Worm (Caenorhabditis elegans): ENCODE measurements around the gene dap-3.
A peak's percentile ranks its signal among the peaks of the same experiment; 100 is the strongest.

dap-3 gene

ce11 chrII:10559671-10560184 is 21.2 kb upstream of the dap-3 start:
- TF ChIP-seq flt-1 (GFP tag; IDR thresholded peaks at IDR 0.05) (no peak), B0310.2 (tag; optimal IDR thresholded peaks at IDR 0.05) (no peak), aly-1 (tag; optimal IDR thresholded peaks at IDR 0.05) (no peak), tbx-37 (GFP tag; conservative IDR thresholded peaks at IDR 0.05) (no peak), tbx-11 (GFP tag; IDR thresholded peaks at IDR 0.05) (no peak)

- TF ChIP-seq ceh-36 (tag; optimal IDR thresholded peaks at IDR 0.05) (peak; percentile 54), tra-4 (tag; optimal IDR thresholded peaks at IDR 0.05) (peak; percentile 60), ceh-13 (GFP tag; optimal IDR thresholded peaks at IDR 0.05) (peak; percentile 47), tbx-37 (GFP tag; conservative IDR thresholded peaks at IDR 0.05) (peak; percentile 75), ets-7 (tag; optimal IDR thresholded peaks at IDR 0.05) (peak; percentile 45), B0310.2 (tag; optimal IDR thresholded peaks at IDR 0.05) (peak; percentile 74), hmg-4 (GFP tag; optimal IDR thresholded peaks at IDR 0.05) (peak; percentile 65), pes-1 (GFP tag; IDR thresholded peaks at IDR 0.05) (peak; percentile 82), hnd-1 (tag; optimal IDR thresholded peaks at IDR 0.05) (peak; percentile 42), flt-1 (GFP tag; IDR thresholded peaks at IDR 0.05) (peak; percentile 81), sea-1 (GFP tag; conservative IDR thresholded peaks at IDR 0.05) (peak; percentile 86), aly-1 (tag; optimal IDR thresholded peaks at IDR 0.05) (no peak), ama-1 (optimal IDR thresholded peaks at IDR 0.05) (no peak), tbx-11 (GFP tag; IDR thresholded peaks at IDR 0.05) (peak; percentile 57; the same call in 1 of the 2 replicates), F13C5.2 (tag; optimal IDR thresholded peaks at IDR 0.05) (peak; percentile 99), hmbx-1 (tag; optimal IDR thresholded peaks at IDR 0.05) (peak; percentile 51), scrt-1 (GFP tag; IDR thresholded peaks at IDR 0.05) (peak; percentile 57; the same call in 1 of the 2 replicates)
Measured at ce11 chrII:10563368-10563767, 17.6 kb upstream of the dap-3 start, which contains the start of gene cdc-48.1. TSS of gene cdc-48.1 (minus strand) at chrII:10563407.

ce11 chrII:10564578-10564977 is 16.4 kb upstream of the dap-3 start, which contains the start of the genes C06A1.6 and C06A1.7:
TSS of gene C06A1.6 (minus strand) at chrII:10564678.
TSS of gene C06A1.7 (plus strand) at chrII:10564891.
- no peak for TF ChIP-seq F13C5.2 (tag; optimal IDR thresholded peaks at IDR 0.05)
- no peak for TF ChIP-seq tbx-37 (GFP tag; conservative IDR thresholded peaks at IDR 0.05)
- no peak for TF ChIP-seq ceh-36 (tag; optimal IDR thresholded peaks at IDR 0.05)
- TF ChIP-seq ets-7 (tag; optimal IDR thresholded peaks at IDR 0.05): no peak
- no peak for TF ChIP-seq pes-1 (GFP tag; IDR thresholded peaks at IDR 0.05)
- no peak for TF ChIP-seq scrt-1 (GFP tag; IDR thresholded peaks at IDR 0.05)
- no peak for TF ChIP-seq B0310.2 (tag; optimal IDR thresholded peaks at IDR 0.05)
- TF ChIP-seq hmg-4 (GFP tag; optimal IDR thresholded peaks at IDR 0.05): no peak
- no peak for TF ChIP-seq tbx-11 (GFP tag; IDR thresholded peaks at IDR 0.05)
- no peak for TF ChIP-seq sea-1 (GFP tag; conservative IDR thresholded peaks at IDR 0.05)
- no peak for TF ChIP-seq hnd-1 (tag; optimal IDR thresholded peaks at IDR 0.05)
- no peak for TF ChIP-seq ceh-13 (GFP tag; optimal IDR thresholded peaks at IDR 0.05)
- no peak for TF ChIP-seq flt-1 (GFP tag; IDR thresholded peaks at IDR 0.05)

- TF ChIP-seq hnd-1 (tag; optimal IDR thresholded peaks at IDR 0.05) (no peak), ceh-36 (tag; optimal IDR thresholded peaks at IDR 0.05) (no peak), hmbx-1 (tag; optimal IDR thresholded peaks at IDR 0.05) (no peak), hmg-4 (GFP tag; optimal IDR thresholded peaks at IDR 0.05) (no peak), tbx-37 (GFP tag; conservative IDR thresholded peaks at IDR 0.05) (no peak)
Measured at ce11 chrII:10566458-10566857, 14.5 kb upstream of the dap-3 start.

ce11 chrII:10569498-10569897 is 11.4 kb upstream of the dap-3 start:
- TF ChIP-seq tbx-37 (GFP tag; conservative IDR thresholded peaks at IDR 0.05): no peak
- TF ChIP-seq F13C5.2 (tag; optimal IDR thresholded peaks at IDR 0.05): no peak
- TF ChIP-seq hnd-1 (tag; optimal IDR thresholded peaks at IDR 0.05): no peak
- TF ChIP-seq scrt-1 (GFP tag; IDR thresholded peaks at IDR 0.05): no peak
- no peak for TF ChIP-seq aly-1 (tag; optimal IDR thresholded peaks at IDR 0.05)
- TF ChIP-seq ama-1 (optimal IDR thresholded peaks at IDR 0.05): no peak
- TF ChIP-seq pes-1 (GFP tag; IDR thresholded peaks at IDR 0.05): no peak
- TF ChIP-seq hmbx-1 (tag; optimal IDR thresholded peaks at IDR 0.05): no peak
- TF ChIP-seq hmg-4 (GFP tag; optimal IDR thresholded peaks at IDR 0.05): no peak
- no peak for TF ChIP-seq flt-1 (GFP tag; IDR thresholded peaks at IDR 0.05)
- no peak for TF ChIP-seq ceh-13 (GFP tag; optimal IDR thresholded peaks at IDR 0.05)
- TF ChIP-seq tra-4 (tag; optimal IDR thresholded peaks at IDR 0.05): no peak
- no peak for TF ChIP-seq ceh-36 (tag; optimal IDR thresholded peaks at IDR 0.05)
- TF ChIP-seq tbx-11 (GFP tag; IDR thresholded peaks at IDR 0.05): no peak
- no peak for TF ChIP-seq sea-1 (GFP tag; conservative IDR thresholded peaks at IDR 0.05)

- TF ChIP-seq hmg-4 (GFP tag; optimal IDR thresholded peaks at IDR 0.05) (no peak), ceh-13 (GFP tag; optimal IDR thresholded peaks at IDR 0.05) (no peak), tbx-11 (GFP tag; IDR thresholded peaks at IDR 0.05) (no peak), aly-1 (tag; optimal IDR thresholded peaks at IDR 0.05) (no peak), scrt-1 (GFP tag; IDR thresholded peaks at IDR 0.05) (no peak), tra-4 (tag; optimal IDR thresholded peaks at IDR 0.05) (no peak), flt-1 (GFP tag; IDR thresholded peaks at IDR 0.05) (no peak), sea-1 (GFP tag; conservative IDR thresholded peaks at IDR 0.05) (no peak), tbx-37 (GFP tag; conservative IDR thresholded peaks at IDR 0.05) (no peak), hnd-1 (tag; optimal IDR thresholded peaks at IDR 0.05) (no peak), ama-1 (optimal IDR thresholded peaks at IDR 0.05) (no peak), B0310.2 (tag; optimal IDR thresholded peaks at IDR 0.05) (no peak), F13C5.2 (tag; optimal IDR thresholded peaks at IDR 0.05) (no peak), pes-1 (GFP tag; IDR thresholded peaks at IDR 0.05) (no peak), hmbx-1 (tag; optimal IDR thresholded peaks at IDR 0.05) (no peak), ets-7 (tag; optimal IDR thresholded peaks at IDR 0.05) (no peak)
Measured at ce11 chrII:10570302-10570701, 10.6 kb upstream of the dap-3 start, which contains the start of gene txt-13. TSS of gene txt-13 (plus strand) at chrII:10570602.

- TF ChIP-seq tra-4 (tag; optimal IDR thresholded peaks at IDR 0.05) (no peak), ama-1 (optimal IDR thresholded peaks at IDR 0.05) (no peak), pes-1 (GFP tag; IDR thresholded peaks at IDR 0.05) (no peak), ets-7 (tag; optimal IDR thresholded peaks at IDR 0.05) (no peak), sea-1 (GFP tag; conservative IDR thresholded peaks at IDR 0.05) (no peak), ceh-36 (tag; optimal IDR thresholded peaks at IDR 0.05) (no peak), tbx-37 (GFP tag; conservative IDR thresholded peaks at IDR 0.05) (no peak), aly-1 (tag; optimal IDR thresholded peaks at IDR 0.05) (no peak), F13C5.2 (tag; optimal IDR thresholded peaks at IDR 0.05) (no peak), flt-1 (GFP tag; IDR thresholded peaks at IDR 0.05) (no peak), hmbx-1 (tag; optimal IDR thresholded peaks at IDR 0.05) (no peak), B0310.2 (tag; optimal IDR thresholded peaks at IDR 0.05) (no peak)
Measured at ce11 chrII:10571967-10572366, 9.0 kb upstream of the dap-3 start, which contains the start of gene C06A1.3. TSS of gene C06A1.3 (plus strand) at chrII:10572267.
